Fruit fly (Drosophila melanogaster) whole organism: ENCODE data around the gene tacc.

Experiments
- CG8478 ChIP-seq: fragments of >200 bp; optimal IDR thresholded peaks from 2 replicates; lab custom pipeline; 2018; ENCODE audit warnings: inconsistent platforms
- Dll ChIP-seq: fragments of >200 bp; optimal IDR thresholded peaks from 2 replicates; lab custom pipeline; 2017
- EcR ChIP-seq, 2 experiments: fragments of >200 bp; optimal IDR thresholded peaks; 2 replicates each; lab custom pipeline; 2017; ENCODE audit warnings: missing biosample characterization in 2 of 2, missing genetic modification characterization in 2 of 2, missing genetic modification reagents in 2 of 2
- pan ChIP-seq: fragments of >200 bp; optimal IDR thresholded peaks from 2 replicates; lab custom pipeline; 2017
- psq ChIP-seq: fragments of >200 bp; optimal IDR thresholded peaks from 2 replicates; lab custom pipeline; 2017
- usp ChIP-seq: fragments of >200 bp; optimal IDR thresholded peaks from 2 replicates; lab custom pipeline; 2017; ENCODE audit warnings: missing biosample characterization, missing genetic modification characterization, mixed read lengths

The tacc gene

DNA sequence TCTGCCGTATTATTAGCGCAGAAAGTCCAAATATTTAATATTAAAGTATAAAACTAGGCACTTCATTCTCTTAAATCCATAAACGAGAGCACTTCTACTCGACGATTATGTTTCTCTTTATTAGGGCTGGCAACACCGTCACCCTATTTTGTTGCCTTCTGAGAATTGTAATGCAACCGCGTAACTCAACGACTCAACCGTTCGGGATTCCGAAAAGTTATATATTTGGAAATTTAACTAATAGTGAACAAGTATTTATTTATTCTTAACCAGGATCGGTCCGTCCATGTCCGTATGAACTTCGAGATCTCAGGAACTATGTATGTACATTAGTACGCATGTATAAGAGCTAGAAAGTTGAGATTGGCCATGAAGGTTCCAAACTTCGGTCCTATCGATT lies 879 bp upstream of the tacc start, which contains the start of gene atms:
Gene atms (plus strand): TSS at position 301 of the 400 bp plus-strand sequence.
- TF ChIP-seq CG8478 (lab: Kevin White, UChicago) (no peak), pan (lab: Kevin White, UChicago) (no peak), EcR (GFP tag; optimal IDR thresholded peaks at IDR 0.05; lab: Kevin White, UChicago) (no peak), Dll (lab: Kevin White, UChicago) (no peak), usp (GFP tag; lab: Kevin White, UChicago) (no peak), psq (no peak)

DNA sequence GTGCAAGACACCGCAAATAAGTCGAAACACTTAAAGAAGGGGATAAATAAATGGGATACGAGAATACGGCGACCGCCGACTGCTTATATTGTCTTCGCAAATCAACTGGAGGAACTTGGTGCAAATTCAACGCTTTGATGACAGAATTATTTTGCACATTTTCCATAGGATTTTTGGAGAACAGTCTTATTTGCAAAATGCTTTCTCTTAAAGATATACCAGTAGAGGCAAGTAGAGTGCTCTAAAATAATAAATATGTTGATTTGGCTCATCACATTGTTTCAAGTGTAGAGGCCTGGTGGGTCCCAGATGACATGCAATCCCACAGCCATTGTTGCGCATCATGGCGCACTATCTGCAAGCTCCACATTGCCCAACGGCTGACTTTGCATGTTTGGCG lies 1.6 kb downstream of the tacc start:
- no peak for TF ChIP-seq CG8478 (lab: Kevin White, UChicago)
- no peak for TF ChIP-seq Dll (lab: Kevin White, UChicago)
- TF ChIP-seq psq: no peak
- TF ChIP-seq usp (GFP tag; lab: Kevin White, UChicago): no peak
- no peak for TF ChIP-seq EcR (GFP tag; optimal IDR thresholded peaks at IDR 0.05; lab: Kevin White, UChicago)
- TF ChIP-seq pan (lab: Kevin White, UChicago): no peak

DNA sequence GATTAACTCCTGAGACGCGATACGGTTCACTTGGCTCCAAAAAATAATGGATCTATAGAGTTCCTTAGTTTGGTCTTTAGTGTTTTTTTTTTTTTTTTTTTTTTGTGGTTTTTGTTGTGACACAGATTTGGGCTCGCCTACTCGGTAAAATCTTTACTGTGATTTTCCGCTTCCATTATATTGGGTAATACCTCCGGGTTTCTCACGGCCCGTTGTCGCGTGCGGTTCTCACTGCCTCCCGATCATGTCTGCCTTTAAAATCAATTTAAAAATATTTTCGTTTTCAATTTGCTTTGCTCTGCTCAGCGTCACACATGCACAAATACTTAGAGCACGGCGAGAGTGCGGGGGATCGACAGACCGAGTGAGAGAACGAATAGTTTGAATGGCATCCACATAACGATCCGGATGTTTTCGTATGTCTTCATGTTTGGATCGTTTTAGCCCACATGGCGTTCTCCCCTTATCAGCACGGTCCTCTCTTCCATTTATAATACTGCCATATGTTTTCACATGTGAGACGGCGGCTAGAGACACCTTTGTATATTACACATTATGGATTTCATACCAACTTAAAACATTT lies 2.6 kb downstream of the tacc start:
- no peak for TF ChIP-seq CG8478 (lab: Kevin White, UChicago)
- TF ChIP-seq pan (lab: Kevin White, UChicago): no peak
- TF ChIP-seq EcR (GFP tag; optimal IDR thresholded peaks at IDR 0.05; lab: Kevin White, UChicago): no peak
- no peak for TF ChIP-seq usp (GFP tag; lab: Kevin White, UChicago)
- no peak for TF ChIP-seq Dll (lab: Kevin White, UChicago)
- no peak for TF ChIP-seq psq

DNA sequence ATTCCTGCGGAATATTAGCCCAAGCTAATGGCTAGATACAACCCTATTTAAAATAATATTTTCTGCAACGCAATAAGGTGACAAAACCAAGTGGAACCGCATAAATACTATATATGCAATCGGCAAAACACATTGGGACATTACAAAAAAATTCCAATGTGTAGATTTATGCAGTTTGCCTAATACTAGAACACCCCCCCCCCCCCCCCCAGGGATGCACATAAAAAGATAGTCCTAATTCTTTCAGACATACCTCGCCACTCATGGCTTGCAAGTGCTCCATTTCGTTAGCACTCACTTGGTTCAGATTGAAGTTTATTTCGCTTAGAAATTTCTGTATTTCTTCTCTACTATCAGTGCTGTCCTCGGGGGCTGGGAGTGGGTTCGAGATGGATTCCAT lies 3.3 kb downstream of the tacc start:
- TF ChIP-seq usp (GFP tag; lab: Kevin White, UChicago): no peak
- no peak for TF ChIP-seq CG8478 (lab: Kevin White, UChicago)
- TF ChIP-seq EcR (GFP tag; optimal IDR thresholded peaks at IDR 0.05; lab: Kevin White, UChicago): no peak

DNA sequence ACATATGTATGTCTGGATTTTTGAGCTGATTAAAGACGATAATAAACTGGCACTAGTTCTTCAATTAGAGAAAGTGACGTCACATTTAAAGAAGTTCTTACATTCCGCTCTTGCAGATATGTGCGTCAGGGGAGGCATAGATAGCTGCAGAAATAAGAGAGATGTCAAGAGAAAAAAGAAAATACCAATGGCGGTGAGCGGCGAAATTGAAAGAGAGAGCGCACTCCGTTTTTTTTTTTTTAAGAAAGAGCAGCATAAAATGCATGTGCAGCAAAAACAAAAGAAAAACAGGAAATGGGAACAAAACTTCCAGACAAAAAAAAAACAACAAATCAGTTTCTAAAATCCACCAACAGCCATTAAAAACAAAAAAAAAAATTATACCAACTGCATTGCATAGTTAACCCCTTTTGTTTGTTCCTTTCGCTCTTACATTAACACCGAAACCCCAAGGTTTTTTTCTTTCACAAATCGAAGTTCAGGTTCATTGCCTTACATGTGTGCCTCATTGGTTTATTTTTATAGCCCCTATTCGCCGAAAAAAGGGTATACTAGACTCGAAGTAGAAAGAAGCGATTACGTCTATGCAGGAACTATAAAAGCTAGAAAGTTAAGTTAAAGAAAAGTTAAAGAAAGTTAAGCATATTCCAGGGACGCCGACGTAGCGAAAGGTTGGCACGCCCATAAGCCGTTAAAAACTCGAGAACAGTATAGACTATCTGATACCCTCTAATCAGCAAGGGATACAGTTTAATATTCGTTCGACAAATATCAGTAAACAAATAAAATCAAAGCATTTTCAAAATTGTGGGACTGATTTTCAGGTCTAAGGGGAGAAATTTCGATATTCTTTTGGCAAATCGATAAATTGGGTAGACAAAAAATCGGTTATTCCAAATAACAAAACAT lies 8.0 kb downstream of the tacc start:
- TF ChIP-seq CG8478 (lab: Kevin White, UChicago) (no peak), EcR (GFP tag; optimal IDR thresholded peaks at IDR 0.05; lab: Kevin White, UChicago) (peak in 1 of 2 experiments; percentile 60)

DNA sequence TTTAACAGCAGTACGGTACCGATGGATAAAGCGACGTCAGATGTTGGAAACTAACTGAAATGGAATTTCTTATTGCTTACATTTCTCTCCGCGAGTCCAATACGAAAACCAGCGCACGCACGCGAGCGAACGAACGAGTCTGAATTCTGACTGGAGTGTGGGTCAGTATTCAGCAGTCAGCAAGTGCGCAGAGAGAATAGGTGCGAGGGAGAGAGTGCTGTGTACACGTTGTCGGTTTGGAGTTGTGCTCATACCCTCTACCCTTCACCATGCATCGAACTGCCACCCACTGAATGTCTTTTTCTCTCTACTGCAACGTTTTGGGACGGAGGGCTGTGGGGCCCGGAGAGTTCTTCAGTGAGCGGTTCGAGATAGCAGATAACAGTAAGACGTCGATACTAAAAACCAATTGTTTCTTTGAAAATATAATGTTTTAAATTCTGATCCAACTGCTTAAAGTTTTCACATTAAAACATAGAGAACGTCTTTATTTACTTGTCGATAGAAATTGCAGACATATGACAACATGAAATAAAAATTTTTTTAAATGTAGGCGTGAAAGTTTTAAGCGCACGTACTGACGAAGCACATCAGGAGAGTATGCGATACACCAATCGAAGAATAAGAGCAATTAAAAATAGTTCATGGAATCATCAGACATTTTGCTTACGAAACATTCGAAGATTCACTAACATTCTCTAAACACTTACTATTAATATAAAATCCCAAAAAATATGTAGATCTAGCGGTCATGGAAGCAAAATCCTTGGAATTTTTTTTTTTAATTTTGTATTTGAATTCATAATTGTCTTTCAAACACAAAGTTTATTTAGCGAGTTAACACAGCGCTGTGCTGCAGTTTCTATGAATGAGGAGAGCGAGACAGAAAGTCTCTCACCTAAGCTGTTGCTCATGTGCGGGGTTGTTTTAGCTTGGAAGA lies 9.1 kb downstream of the tacc start:
- TF ChIP-seq CG8478 (lab: Kevin White, UChicago) (no peak), Dll (lab: Kevin White, UChicago) (no peak), pan (lab: Kevin White, UChicago) (no peak), psq (no peak), usp (GFP tag; lab: Kevin White, UChicago) (no peak), EcR (GFP tag; optimal IDR thresholded peaks at IDR 0.05; lab: Kevin White, UChicago) (no peak)

DNA sequence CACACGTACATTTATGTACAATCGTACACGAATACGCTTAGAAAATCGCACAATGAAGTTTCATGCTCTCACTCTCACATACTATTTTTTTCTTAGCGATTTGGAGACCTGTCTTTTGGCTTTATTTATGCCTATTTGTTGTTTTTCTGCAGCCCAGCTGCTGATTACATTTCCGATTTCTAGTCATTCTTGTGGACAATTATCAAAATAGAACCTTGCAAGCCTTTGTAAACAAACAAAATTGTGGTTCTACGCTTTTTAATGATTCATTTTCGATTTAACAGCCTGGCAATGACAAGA lies 9.7 kb downstream of the tacc start:
- TF ChIP-seq Dll (lab: Kevin White, UChicago): no peak
- no peak for TF ChIP-seq CG8478 (lab: Kevin White, UChicago)
- no peak for TF ChIP-seq psq
- TF ChIP-seq pan (lab: Kevin White, UChicago): no peak
- TF ChIP-seq EcR (GFP tag; optimal IDR thresholded peaks at IDR 0.05; lab: Kevin White, UChicago): no peak
- no peak for TF ChIP-seq usp (GFP tag; lab: Kevin White, UChicago)

DNA sequence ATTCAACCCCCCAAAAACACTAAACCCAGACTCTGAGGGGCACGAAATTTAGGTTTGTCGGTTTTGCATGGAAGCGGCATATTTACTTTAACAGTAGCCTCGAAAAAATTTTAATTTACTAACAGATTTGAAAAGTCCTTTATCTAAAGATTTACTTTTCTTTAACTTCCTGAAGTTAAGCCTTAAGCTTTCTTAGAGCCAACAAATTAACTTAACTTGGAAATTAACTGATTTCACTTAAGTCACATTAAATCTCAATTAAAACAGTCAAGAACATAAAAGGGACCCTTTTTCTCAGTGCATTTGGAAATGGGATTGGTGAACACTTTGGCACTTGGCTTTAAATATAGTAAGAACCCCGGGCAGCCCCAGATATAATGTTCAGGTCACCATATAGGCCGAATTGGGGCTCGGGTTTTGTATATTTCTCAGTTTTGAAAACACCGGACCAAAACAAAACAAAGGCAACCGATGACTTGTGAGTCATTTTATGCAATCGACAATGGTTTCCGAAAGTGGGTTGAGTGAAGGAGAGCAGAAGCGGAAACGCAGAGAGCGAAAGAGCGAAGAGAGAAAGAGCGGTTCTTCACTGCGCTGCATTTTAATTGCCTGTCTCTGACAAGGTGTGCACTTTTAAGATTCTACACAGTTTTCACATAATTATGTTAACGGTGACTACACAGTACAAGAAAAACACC lies 10.2 kb downstream of the tacc start:
- TF ChIP-seq pan (lab: Kevin White, UChicago): peak; percentile 25
- TF ChIP-seq EcR (GFP tag; optimal IDR thresholded peaks at IDR 0.05; lab: Kevin White, UChicago): no peak

DNA sequence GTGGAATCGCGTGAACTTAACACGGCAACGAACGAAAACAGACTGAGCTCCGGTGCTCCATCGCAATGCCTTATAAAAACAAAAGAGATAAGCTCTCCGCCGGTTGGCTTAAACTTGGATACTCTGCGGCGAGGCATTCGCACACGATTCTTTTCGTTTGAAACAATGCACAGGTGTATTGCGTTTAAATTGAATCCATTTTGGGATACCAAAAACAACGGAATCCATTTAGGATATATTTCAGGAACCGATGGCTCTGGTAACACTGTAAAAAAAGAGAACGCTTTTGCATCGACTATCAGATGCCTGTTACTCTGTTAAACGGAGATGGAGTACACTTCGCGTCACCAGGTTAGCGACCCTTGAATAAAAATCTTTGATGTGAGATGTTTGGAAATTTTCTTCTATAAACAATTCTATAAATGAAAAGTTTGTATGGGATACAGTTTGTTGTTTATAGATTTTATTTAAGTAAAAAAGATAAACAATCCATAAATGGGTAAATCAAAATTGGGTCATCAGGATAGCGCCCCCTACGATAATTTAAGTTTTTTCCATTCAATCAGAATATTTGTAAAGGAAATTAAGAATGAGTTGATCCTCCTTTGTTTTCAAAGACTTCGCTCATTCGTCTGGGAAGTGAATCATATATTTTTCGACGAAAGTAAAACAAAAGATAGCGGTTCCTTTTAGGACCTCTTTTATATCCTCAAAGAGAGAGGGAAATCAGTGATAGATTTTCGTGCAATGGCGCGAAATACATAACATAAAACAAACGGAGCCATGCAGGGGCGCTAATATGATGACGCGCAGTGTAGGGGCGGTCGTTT lies 16.8 kb downstream of the tacc start, which contains the start of gene Nep2:
Gene Nep2 (minus strand): TSS at position 51 of the 830 bp plus-strand sequence.
- TF ChIP-seq EcR (GFP tag; optimal IDR thresholded peaks at IDR 0.05; lab: Kevin White, UChicago) (no peak), usp (GFP tag; lab: Kevin White, UChicago) (no peak), CG8478 (lab: Kevin White, UChicago) (no peak), psq (no peak), pan (lab: Kevin White, UChicago) (no peak), Dll (lab: Kevin White, UChicago) (no peak)

DNA sequence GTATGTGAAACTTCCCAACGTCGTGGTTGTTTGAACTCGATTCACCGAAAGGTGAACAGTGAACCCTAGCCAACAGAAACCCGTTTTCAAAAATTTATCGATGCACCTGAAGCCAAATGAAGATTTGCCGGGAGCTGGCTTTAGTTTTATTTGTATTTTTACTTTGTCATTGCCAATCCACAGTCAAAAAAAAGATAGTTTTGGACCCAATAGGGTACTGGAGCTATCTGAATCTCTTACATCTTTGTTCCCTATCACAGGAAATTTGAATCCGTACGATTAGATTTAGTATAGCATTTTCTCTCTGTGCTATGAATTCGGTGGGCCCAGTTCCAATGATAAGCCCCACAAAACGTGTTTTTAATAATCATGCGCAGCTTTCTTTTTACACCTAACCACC lies 17.9 kb downstream of the tacc start:
- TF ChIP-seq psq (no peak), usp (GFP tag; lab: Kevin White, UChicago) (no peak), Dll (lab: Kevin White, UChicago) (no peak), pan (lab: Kevin White, UChicago) (no peak), CG8478 (lab: Kevin White, UChicago) (no peak), EcR (GFP tag; optimal IDR thresholded peaks at IDR 0.05; lab: Kevin White, UChicago) (no peak)
